Worm (Caenorhabditis elegans): ENCODE data around the gene wago-10.

Gene wago-10

DNA sequence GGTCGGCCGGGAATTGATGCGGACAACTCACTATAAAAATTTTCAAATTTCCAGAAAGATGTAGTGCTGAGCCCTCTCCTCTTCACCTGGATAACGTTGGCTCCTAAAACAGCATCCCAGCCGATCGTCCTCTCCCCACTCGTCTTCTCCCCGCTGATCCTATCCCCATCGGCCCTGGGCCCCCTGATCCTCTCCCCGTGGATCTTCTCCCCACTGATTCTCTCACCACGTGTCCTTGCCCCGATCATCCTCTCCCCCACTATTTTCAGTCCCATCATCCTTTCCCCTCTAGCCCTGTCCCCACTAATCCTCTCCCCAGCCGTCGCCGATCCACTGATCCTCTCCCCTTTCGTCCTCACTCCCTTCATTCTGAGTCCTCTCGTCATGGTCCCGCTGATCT is 30.0 kb downstream of the wago-10 start:
- TF ChIP-seq tab-1 (GFP tag; IDR thresholded peaks at IDR 0.05) (no peak), ref-1 (GFP tag; conservative IDR thresholded peaks at IDR 0.05) (no peak), flt-1 (GFP tag; IDR thresholded peaks at IDR 0.05) (0 out of 2 replicates have a peak, but pooled peaks have one; percentile 31)

ce11 chrV:376790-377189 is 33.6 kb downstream of the wago-10 start:
- no peak for TF ChIP-seq ztf-23 (GFP tag; IDR thresholded peaks at IDR 0.05)
- TF ChIP-seq ref-1 (GFP tag; conservative IDR thresholded peaks at IDR 0.05), result no peak
- TF ChIP-seq klf-2 (GFP tag; conservative IDR thresholded peaks at IDR 0.05), result no peak
- no peak for TF ChIP-seq med-1 (GFP tag; optimal IDR thresholded peaks at IDR 0.05; ENCODE audit: insufficient read depth)
- no peak for TF ChIP-seq flt-1 (GFP tag; IDR thresholded peaks at IDR 0.05)
- TF ChIP-seq tab-1 (GFP tag; IDR thresholded peaks at IDR 0.05), result no peak
- no peak for TF ChIP-seq T22C8.4 (GFP tag; IDR thresholded peaks at IDR 0.05)
- TF ChIP-seq ztf-29 (GFP tag; IDR thresholded peaks at IDR 0.05), result no peak
- no peak for TF ChIP-seq cog-1 (tag; optimal IDR thresholded peaks at IDR 0.05)

DNA sequence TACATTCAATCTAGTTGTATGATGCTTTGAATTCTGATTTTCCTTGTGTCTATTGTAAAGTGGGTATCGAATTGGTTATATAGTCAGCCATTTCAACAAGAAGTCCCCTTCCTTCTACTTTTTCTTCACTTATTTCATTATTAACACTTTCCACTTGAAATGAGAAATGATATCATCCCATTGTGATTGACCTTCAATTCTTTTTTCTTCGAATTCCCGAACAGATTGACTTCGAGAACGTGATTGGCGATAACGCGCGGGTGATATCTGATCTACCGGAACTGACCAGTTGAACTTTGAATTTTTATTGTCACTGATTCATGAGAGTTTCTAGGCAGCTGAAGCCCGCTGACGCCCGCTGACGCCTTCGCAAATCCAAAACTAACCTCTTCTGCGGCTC is 35.0 kb downstream of the wago-10 start:
- TF ChIP-seq T22C8.4 (GFP tag; IDR thresholded peaks at IDR 0.05) (no peak), ztf-29 (GFP tag; IDR thresholded peaks at IDR 0.05) (no peak), med-1 (GFP tag; optimal IDR thresholded peaks at IDR 0.05; ENCODE audit: insufficient read depth) (no peak), cog-1 (tag; optimal IDR thresholded peaks at IDR 0.05) (no peak), ref-1 (GFP tag; conservative IDR thresholded peaks at IDR 0.05) (no peak), tab-1 (GFP tag; IDR thresholded peaks at IDR 0.05) (no peak), klf-2 (GFP tag; conservative IDR thresholded peaks at IDR 0.05) (no peak), flt-1 (GFP tag; IDR thresholded peaks at IDR 0.05) (no peak), ztf-23 (GFP tag; IDR thresholded peaks at IDR 0.05) (no peak)

ce11 chrV:380186-380585 is 37.0 kb downstream of the wago-10 start, which contains the start of gene mltn-8:
Gene mltn-8 (minus strand): TSS chrV:380286.
- TF ChIP-seq ztf-23 (GFP tag; IDR thresholded peaks at IDR 0.05) (no peak), tab-1 (GFP tag; IDR thresholded peaks at IDR 0.05) (no peak)

ce11 chrV:381227-381950 is 38.2 kb downstream of the wago-10 start, which contains the start of gene ZK6.8:
Gene ZK6.8 (plus strand): TSS chrV:381908.
- TF ChIP-seq ztf-29 (GFP tag; IDR thresholded peaks at IDR 0.05), result no peak
- TF ChIP-seq flt-1 (GFP tag; IDR thresholded peaks at IDR 0.05), result no peak
- no peak for TF ChIP-seq cog-1 (tag; optimal IDR thresholded peaks at IDR 0.05)
- TF ChIP-seq med-1 (GFP tag; optimal IDR thresholded peaks at IDR 0.05; ENCODE audit: insufficient read depth), result no peak
- TF ChIP-seq klf-2 (GFP tag; conservative IDR thresholded peaks at IDR 0.05), result no peak
- TF ChIP-seq ref-1 (GFP tag; conservative IDR thresholded peaks at IDR 0.05), result no peak
- no peak for TF ChIP-seq T22C8.4 (GFP tag; IDR thresholded peaks at IDR 0.05)
- TF ChIP-seq tab-1 (GFP tag; IDR thresholded peaks at IDR 0.05), result no peak

DNA sequence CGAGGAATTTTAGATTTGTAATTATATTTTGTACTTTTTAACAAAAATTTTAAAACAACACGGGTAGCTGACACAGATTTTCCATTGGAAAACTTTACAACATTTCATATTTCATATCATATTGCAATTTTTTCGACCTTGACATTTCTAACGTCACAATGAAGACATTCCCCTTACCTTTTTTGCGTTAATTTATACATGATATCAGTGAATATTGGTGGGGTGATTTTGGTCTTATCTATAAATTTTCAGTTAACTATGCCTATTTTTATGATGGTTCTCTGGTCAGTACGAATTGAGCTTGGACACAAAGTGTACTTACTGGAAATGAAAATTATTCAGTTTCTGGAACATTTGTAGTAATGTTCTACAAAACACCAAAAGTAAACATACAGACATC is 41.3 kb downstream of the wago-10 start:
- TF ChIP-seq ref-1 (GFP tag; conservative IDR thresholded peaks at IDR 0.05) (no peak), klf-2 (GFP tag; conservative IDR thresholded peaks at IDR 0.05) (no peak), med-1 (GFP tag; optimal IDR thresholded peaks at IDR 0.05; ENCODE audit: insufficient read depth) (no peak), flt-1 (GFP tag; IDR thresholded peaks at IDR 0.05) (no peak), ztf-23 (GFP tag; IDR thresholded peaks at IDR 0.05) (no peak), ztf-29 (GFP tag; IDR thresholded peaks at IDR 0.05) (no peak), tab-1 (GFP tag; IDR thresholded peaks at IDR 0.05) (no peak), cog-1 (tag; optimal IDR thresholded peaks at IDR 0.05) (no peak), T22C8.4 (GFP tag; IDR thresholded peaks at IDR 0.05) (no peak)

DNA sequence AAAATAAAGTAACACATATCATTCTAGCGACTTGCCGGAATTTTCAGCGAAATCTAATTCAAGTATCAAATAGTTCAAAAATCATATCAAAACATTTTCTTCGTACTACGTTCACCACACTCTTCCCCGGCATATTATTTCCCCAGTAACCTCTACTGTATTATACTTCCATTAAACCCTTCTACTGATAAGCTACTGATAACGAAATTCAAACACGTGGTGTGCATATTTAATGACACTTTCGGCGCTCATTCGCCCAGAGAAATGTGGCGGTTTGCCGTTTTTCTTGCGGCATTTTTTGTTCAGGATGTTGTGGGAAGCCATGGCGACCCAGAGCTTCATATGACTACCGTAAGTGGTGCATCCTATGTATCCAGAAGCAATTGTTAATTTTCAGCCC is 42.3 kb downstream of the wago-10 start, which contains the start of gene lipl-5:
TSS of gene lipl-5 (plus strand) at position 259 of the 400 bp plus-strand sequence.
- TF ChIP-seq flt-1 (GFP tag; IDR thresholded peaks at IDR 0.05), result no peak

ce11 chrV:388397-388796 is 45.2 kb downstream of the wago-10 start, which contains the start of gene ZK6.6:
Gene ZK6.6 (plus strand): TSS chrV:388697.
- TF ChIP-seq flt-1 (GFP tag; IDR thresholded peaks at IDR 0.05), result no peak
- no peak for TF ChIP-seq cog-1 (tag; optimal IDR thresholded peaks at IDR 0.05)
- no peak for TF ChIP-seq T22C8.4 (GFP tag; IDR thresholded peaks at IDR 0.05)
- no peak for TF ChIP-seq klf-2 (GFP tag; conservative IDR thresholded peaks at IDR 0.05)
- no peak for TF ChIP-seq med-1 (GFP tag; optimal IDR thresholded peaks at IDR 0.05; ENCODE audit: insufficient read depth)
- TF ChIP-seq tab-1 (GFP tag; IDR thresholded peaks at IDR 0.05), result no peak
- no peak for TF ChIP-seq ztf-29 (GFP tag; IDR thresholded peaks at IDR 0.05)
- TF ChIP-seq ztf-23 (GFP tag; IDR thresholded peaks at IDR 0.05), result no peak
- no peak for TF ChIP-seq ref-1 (GFP tag; conservative IDR thresholded peaks at IDR 0.05)

ce11 chrV:392199-392678 is 49.0 kb downstream of the wago-10 start, which contains the start of gene nhr-254:
Gene nhr-254 (plus strand): TSS chrV:392628.
- TF ChIP-seq ztf-23 (GFP tag; IDR thresholded peaks at IDR 0.05) (no peak), flt-1 (GFP tag; IDR thresholded peaks at IDR 0.05) (no peak), tab-1 (GFP tag; IDR thresholded peaks at IDR 0.05) (no peak), ztf-29 (GFP tag; IDR thresholded peaks at IDR 0.05) (no peak), ref-1 (GFP tag; conservative IDR thresholded peaks at IDR 0.05) (no peak), klf-2 (GFP tag; conservative IDR thresholded peaks at IDR 0.05) (no peak), cog-1 (tag; optimal IDR thresholded peaks at IDR 0.05) (no peak), med-1 (GFP tag; optimal IDR thresholded peaks at IDR 0.05; ENCODE audit: insufficient read depth) (no peak), T22C8.4 (GFP tag; IDR thresholded peaks at IDR 0.05) (no peak)

- TF ChIP-seq klf-2 (GFP tag; conservative IDR thresholded peaks at IDR 0.05) (no peak), cog-1 (tag; optimal IDR thresholded peaks at IDR 0.05) (no peak), flt-1 (GFP tag; IDR thresholded peaks at IDR 0.05) (no peak), ztf-29 (GFP tag; IDR thresholded peaks at IDR 0.05) (no peak), med-1 (GFP tag; optimal IDR thresholded peaks at IDR 0.05; ENCODE audit: insufficient read depth) (no peak), T22C8.4 (GFP tag; IDR thresholded peaks at IDR 0.05) (no peak), ref-1 (GFP tag; conservative IDR thresholded peaks at IDR 0.05) (no peak), ztf-23 (GFP tag; IDR thresholded peaks at IDR 0.05) (no peak), tab-1 (GFP tag; IDR thresholded peaks at IDR 0.05) (no peak)
These were observed 53.1 kb downstream of the wago-10 start, which contains the start of gene nhr-253 for ce11 chrV:396309-396708. Gene nhr-253 (plus strand): TSS chrV:396593.
